Worm (Caenorhabditis elegans) whole organism, L4 larva: ENCODE measurements around the gene cca-1.

Experiments used
- egl-43 ChIP-seq: fragments of 200-800 bp; sonication (Bioruptor generic); IDR thresholded peaks from 2 replicates; pipeline ENCODE4 v1.3.6; 2022; ENCODE audit warnings: missing genetic modification reagents, missing genetic modification characterization, missing compliant biosample characterization
- fos-1 ChIP-seq: fragments of 150-350 bp; optimal IDR thresholded peaks from 2 replicates; lab custom pipeline; 2014; ENCODE audit warnings: missing biosample characterization, missing genetic modification characterization
- gei-8 ChIP-seq: fragments of 200-800 bp; sonication (Bioruptor generic); optimal IDR thresholded peaks from 2 replicates; lab custom pipeline; 2018; ENCODE audit warnings: mild to moderate bottlenecking, missing genetic modification characterization, missing compliant biosample characterization
- lin-39 ChIP-seq: fragments of 150-350 bp; optimal IDR thresholded peaks from 2 replicates; lab custom pipeline; 2014; ENCODE audit warnings: missing biosample characterization, missing genetic modification reagents, missing genetic modification characterization
- spr-3 ChIP-seq: fragments of 200-800 bp; sonication (Bioruptor generic); optimal IDR thresholded peaks from 2 replicates; lab custom pipeline; 2018; ENCODE audit warnings: mild to moderate bottlenecking, missing genetic modification characterization, missing compliant biosample characterization
- unc-62 ChIP-seq, 3 experiments: fragments of 150-350 bp in 1 of 3; sonication (generic microtip); optimal IDR thresholded peaks in 2 of 3; peaks in 1 of 3; 1 replicate in 1 of 3; 2 replicates in 2 of 3; lab custom pipeline; 2014 to 2017; ENCODE audit warnings: missing biosample characterization in 3 of 3, missing genetic modification characterization in 3 of 3, missing genetic modification reagents in 3 of 3, missing genotype in 1 of 3

DNA sequence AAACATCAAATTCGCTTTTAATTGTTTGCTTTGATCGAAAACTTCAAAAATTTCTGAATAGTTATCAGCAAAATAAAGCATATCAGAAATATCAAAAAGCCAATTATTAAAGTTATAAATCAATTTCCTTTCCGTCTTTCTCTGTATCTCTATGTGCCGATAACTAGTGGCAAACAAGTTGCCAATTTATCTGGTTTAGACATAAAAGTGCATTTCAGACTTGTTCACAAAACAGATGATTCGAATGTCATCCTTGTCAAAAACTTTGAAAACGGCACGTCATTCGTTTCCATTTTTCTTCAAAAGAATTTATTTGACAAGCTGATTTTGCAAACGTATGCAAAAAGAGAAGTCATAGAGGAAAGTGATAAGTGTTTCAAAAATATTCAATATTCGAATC, 8.4 kb downstream of the cca-1 start:
- TF ChIP-seq gei-8 (GFP tag; lab: Kevin White, UChicago) (no peak), spr-3 (GFP tag; lab: Kevin White, UChicago) (no peak), egl-43 (GFP tag; lab: Robert Waterston, UW) (no peak), unc-62 (GFP tag; optimal IDR thresholded peaks at IDR 0.05 in 1 of 2; lab: Kevin White, UChicago) (peak in 1 of 2 experiments; percentile 96), unc-62 (tag; optimal IDR thresholded peaks at IDR 0.05; lab: Kevin White, UChicago) (no peak), fos-1 (tag; lab: Kevin White, UChicago) (no peak), lin-39 (no peak)
